Fruit fly (Drosophila melanogaster) whole organism, adult: ENCODE data around the gene Srrm1.

ENCODE experiments used
- CG11617 ChIP-seq: fragments of 200-800 bp; sonication (Bioruptor generic); optimal IDR thresholded peaks from 2 replicates; lab custom pipeline; 2017; ENCODE audit warnings: mild to moderate bottlenecking, missing biosample characterization, missing genetic modification reagents, missing genetic modification characterization
- CG12768 ChIP-seq: fragments of 200-800 bp; sonication (Bioruptor generic); optimal IDR thresholded peaks from 2 replicates; lab custom pipeline; 2017; ENCODE audit warnings: missing biosample characterization, missing genetic modification characterization, mild to moderate bottlenecking, moderate library complexity, missing genetic modification reagents
- CG14711 ChIP-seq: fragments of 200-800 bp; sonication (Bioruptor generic); optimal IDR thresholded peaks from 2 replicates; lab custom pipeline; 2018; ENCODE audit warnings: missing biosample characterization, mild to moderate bottlenecking, missing genetic modification characterization, moderate library complexity
- CG1620 ChIP-seq: fragments of 200-800 bp; sonication (Bioruptor generic); optimal IDR thresholded peaks from 2 replicates; lab custom pipeline; 2016; ENCODE audit warnings: missing biosample characterization, missing genetic modification characterization
- CG33017 ChIP-seq: fragments of 200-800 bp; sonication (Bioruptor generic); optimal IDR thresholded peaks from 2 replicates; lab custom pipeline; 2018; ENCODE audit warnings: missing biosample characterization, mild to moderate bottlenecking, missing genetic modification characterization, moderate library complexity
- CG5204 ChIP-seq: fragments of 200-800 bp; sonication (Bioruptor generic); optimal IDR thresholded peaks from 2 replicates; lab custom pipeline; 2016; ENCODE audit warnings: missing biosample characterization, missing genetic modification characterization
- CG7045 ChIP-seq: fragments of 200-800 bp; sonication (Bioruptor generic); optimal IDR thresholded peaks from 2 replicates; lab custom pipeline; 2017; ENCODE audit warnings: missing biosample characterization, mild to moderate bottlenecking, missing genetic modification characterization
- CG7101 ChIP-seq: fragments of 200-800 bp; sonication (Bioruptor generic); optimal IDR thresholded peaks from 2 replicates; lab custom pipeline; 2018; ENCODE audit warnings: missing biosample characterization, mild to moderate bottlenecking, missing genetic modification characterization, moderate library complexity
- Clk ChIP-seq: fragments of 200-800 bp; sonication (Bioruptor generic); optimal IDR thresholded peaks from 2 replicates; lab custom pipeline; 2017; ENCODE audit warnings: missing biosample characterization, missing genetic modification characterization
- Crg-1 ChIP-seq: fragments of 200-800 bp; sonication (Bioruptor generic); optimal IDR thresholded peaks from 2 replicates; lab custom pipeline; 2016; ENCODE audit warnings: missing biosample characterization, missing genetic modification characterization
- Hr96 ChIP-seq: fragments of 200-800 bp; sonication (Bioruptor generic); optimal IDR thresholded peaks from 2 replicates; lab custom pipeline; 2016; ENCODE audit warnings: missing biosample characterization, missing genetic modification characterization
- Mnt ChIP-seq: fragments of 200-800 bp; sonication (Bioruptor generic); optimal IDR thresholded peaks from 2 replicates; lab custom pipeline; 2016; ENCODE audit warnings: missing biosample characterization, mild to moderate bottlenecking, missing genetic modification characterization
- bab1 ChIP-seq: fragments of 200-800 bp; sonication (Bioruptor generic); optimal IDR thresholded peaks from 3 replicates; lab custom pipeline; 2019; ENCODE audit warnings: missing biosample characterization, mild to moderate bottlenecking, missing genetic modification characterization, moderate library complexity
- cic ChIP-seq: fragments of 200-800 bp; sonication (Bioruptor generic); optimal IDR thresholded peaks from 2 replicates; lab custom pipeline; 2017; ENCODE audit warnings: missing biosample characterization, mild to moderate bottlenecking, missing genetic modification characterization, moderate library complexity
- cnc ChIP-seq, 2 experiments: fragments of >200 bp; optimal IDR thresholded peaks; 2 replicates each; lab custom pipeline; 2017
- kay ChIP-seq: fragments of 200-800 bp; sonication (Bioruptor generic); peaks from one replicate; lab custom pipeline; 2016; ENCODE audit warnings: missing biosample characterization, missing genetic modification characterization, borderline replicate concordance
- ovo ChIP-seq: fragments of 200-800 bp; sonication (Bioruptor generic); optimal IDR thresholded peaks from 2 replicates; lab custom pipeline; 2016; ENCODE audit warnings: missing biosample characterization, missing genetic modification characterization
- pad ChIP-seq: fragments of 200-800 bp; sonication (Bioruptor generic); optimal IDR thresholded peaks from 3 replicates; lab custom pipeline; 2017; ENCODE audit warnings: missing biosample characterization, missing genetic modification characterization, mild to moderate bottlenecking, moderate library complexity, missing genetic modification reagents
- tj ChIP-seq: fragments of 200-800 bp; sonication (Bioruptor generic); optimal IDR thresholded peaks from 3 replicates; lab custom pipeline; 2017; ENCODE audit warnings: missing biosample characterization, mild to moderate bottlenecking, missing genetic modification characterization, moderate library complexity
- toe ChIP-seq: fragments of 200-800 bp; sonication (Bioruptor generic); optimal IDR thresholded peaks from 2 replicates; lab custom pipeline; 2016; ENCODE audit warnings: missing biosample characterization, missing genetic modification characterization

Srrm1 gene

dm6 chr3L:13081284-13081937 is 44.8 kb downstream of the Srrm1 start:
- TF ChIP-seq bab1 (no peak), CG33017 (tag; lab: Kevin White, UChicago) (no peak), Hr96 (GFP tag; lab: Kevin White, UChicago) (no peak)

- no peak for TF ChIP-seq CG12768
- no peak for TF ChIP-seq tj (GFP tag; lab: Kevin White, UChicago)
- TF ChIP-seq kay (GFP tag; lab: Kevin White, UChicago): no peak
- no peak for TF ChIP-seq bab1
- no peak for TF ChIP-seq CG7045 (GFP tag; lab: Kevin White, UChicago)
- no peak for TF ChIP-seq CG1620
- no peak for TF ChIP-seq CG7101 (tag; lab: Kevin White, UChicago)
- no peak for TF ChIP-seq CG33017 (tag; lab: Kevin White, UChicago)
Observed at dm6 chr3L:13083432-13083831, 46.8 kb downstream of the Srrm1 start.

- no peak for TF ChIP-seq CG11617 (GFP tag; lab: Kevin White, UChicago)
- TF ChIP-seq kay (GFP tag; lab: Kevin White, UChicago): no peak
- no peak for TF ChIP-seq Hr96 (GFP tag; lab: Kevin White, UChicago)
- TF ChIP-seq Clk (GFP tag; lab: Kevin White, UChicago): no peak
- TF ChIP-seq bab1: no peak
- no peak for TF ChIP-seq tj (GFP tag; lab: Kevin White, UChicago)
- TF ChIP-seq CG14711 (tag; lab: Kevin White, UChicago): no peak
- no peak for TF ChIP-seq CG5204
- no peak for TF ChIP-seq cnc (optimal IDR thresholded peaks at IDR 0.05; lab: Kevin White, UChicago)
- TF ChIP-seq ovo (GFP tag; lab: Kevin White, UChicago): no peak
- no peak for TF ChIP-seq cic (GFP tag; lab: Kevin White, UChicago)
- TF ChIP-seq Mnt (GFP tag; lab: Kevin White, UChicago): no peak
- TF ChIP-seq CG7101 (tag; lab: Kevin White, UChicago): no peak
- no peak for TF ChIP-seq Crg-1 (GFP tag; lab: Kevin White, UChicago)
- TF ChIP-seq CG33017 (tag; lab: Kevin White, UChicago): no peak
- TF ChIP-seq CG12768: no peak
- TF ChIP-seq pad (GFP tag; lab: Kevin White, UChicago): no peak
- no peak for TF ChIP-seq CG1620
- TF ChIP-seq toe (GFP tag; lab: Kevin White, UChicago): no peak
- TF ChIP-seq CG7045 (GFP tag; lab: Kevin White, UChicago): no peak
Observed at dm6 chr3L:13084477-13084876, 47.9 kb downstream of the Srrm1 start.

- TF ChIP-seq pad (GFP tag; lab: Kevin White, UChicago): no peak
- no peak for TF ChIP-seq cnc (optimal IDR thresholded peaks at IDR 0.05; lab: Kevin White, UChicago)
- no peak for TF ChIP-seq cic (GFP tag; lab: Kevin White, UChicago)
- no peak for TF ChIP-seq bab1
- TF ChIP-seq CG11617 (GFP tag; lab: Kevin White, UChicago): no peak
Observed at dm6 chr3L:13087189-13087588, 50.6 kb downstream of the Srrm1 start, which contains the start of gene CG17300. TSS of gene CG17300 (minus strand) at chr3L:13087289.

- TF ChIP-seq pad (GFP tag; lab: Kevin White, UChicago) (no peak), Mnt (GFP tag; lab: Kevin White, UChicago) (no peak), toe (GFP tag; lab: Kevin White, UChicago) (no peak), Crg-1 (GFP tag; lab: Kevin White, UChicago) (no peak), CG7101 (tag; lab: Kevin White, UChicago) (no peak), CG12768 (no peak), CG33017 (tag; lab: Kevin White, UChicago) (no peak), CG14711 (tag; lab: Kevin White, UChicago) (no peak), ovo (GFP tag; lab: Kevin White, UChicago) (no peak), tj (GFP tag; lab: Kevin White, UChicago) (no peak), bab1 (no peak), Hr96 (GFP tag; lab: Kevin White, UChicago) (no peak), CG1620 (no peak), cnc (optimal IDR thresholded peaks at IDR 0.05; lab: Kevin White, UChicago) (no peak), Clk (GFP tag; lab: Kevin White, UChicago) (no peak), kay (GFP tag; lab: Kevin White, UChicago) (no peak), CG7045 (GFP tag; lab: Kevin White, UChicago) (no peak), cic (GFP tag; lab: Kevin White, UChicago) (no peak)
Observed at dm6 chr3L:13089869-13090268, 53.2 kb downstream of the Srrm1 start, which contains the start of gene CG11251. TSS of gene CG11251 (minus strand) at chr3L:13089969.
